Worm (Caenorhabditis elegans) whole organism, young adult: ENCODE data around the gene K08F8.7.

Experiments used
- B0035.1 ChIP-seq: sonication (generic microtip); optimal IDR thresholded peaks from 2 replicates; lab custom pipeline; 2016; ENCODE audit warnings: missing genetic modification characterization, mild to moderate bottlenecking, missing compliant biosample characterization, missing genotype, missing genetic modification reagents
- B0261.1 ChIP-seq: sonication (generic microtip); optimal IDR thresholded peaks from 2 replicates; lab custom pipeline; 2016; ENCODE audit warnings: mild to moderate bottlenecking, missing genetic modification characterization, moderate library complexity, missing compliant biosample characterization
- B0336.3 ChIP-seq: fragments of 200-800 bp; sonication (Bioruptor generic); IDR thresholded peaks from 2 replicates; pipeline ENCODE4 v1.3.6; 2022; ENCODE audit warnings: missing genetic modification characterization, missing compliant biosample characterization
- F52B5.7 ChIP-seq: sonication (generic microtip); optimal IDR thresholded peaks from 2 replicates; lab custom pipeline; 2016; ENCODE audit warnings: mild to moderate bottlenecking, missing genetic modification characterization, missing compliant biosample characterization
- K12H6.12 ChIP-seq: fragments of 200-800 bp; sonication (Bioruptor generic); optimal IDR thresholded peaks from 2 replicates; lab custom pipeline; 2018; ENCODE audit warnings: mild to moderate bottlenecking, missing genetic modification characterization, missing compliant biosample characterization
- T07F8.4 ChIP-seq: sonication (generic microtip); optimal IDR thresholded peaks from 2 replicates; lab custom pipeline; 2016; ENCODE audit warnings: mild to moderate bottlenecking, missing genetic modification characterization, moderate library complexity, missing compliant biosample characterization
- Y53G8AR.9 ChIP-seq: fragments of 200-800 bp; sonication (Bioruptor generic); conservative IDR thresholded peaks from 2 replicates; pipeline ENCODE4 v1.3.6; 2022; ENCODE audit warnings: missing genetic modification reagents, missing genetic modification characterization, missing compliant biosample characterization
- Y56A3A.18 ChIP-seq: fragments of 200-800 bp; sonication (Bioruptor generic); IDR thresholded peaks from 2 replicates; pipeline ENCODE4 v1.3.6; 2022; ENCODE audit warnings: missing genetic modification reagents, missing genetic modification characterization, missing compliant biosample characterization
- ZK185.1 ChIP-seq: sonication (generic microtip); optimal IDR thresholded peaks from 2 replicates; lab custom pipeline; 2016; ENCODE audit warnings: mild to moderate bottlenecking, missing genetic modification characterization, missing compliant biosample characterization; ENCODE audit not compliant: poor library complexity, severe bottlenecking
- akir-1 ChIP-seq: fragments of 200-800 bp; sonication (Bioruptor generic); optimal IDR thresholded peaks from 2 replicates; lab custom pipeline; 2018; ENCODE audit warnings: mild to moderate bottlenecking, missing genetic modification characterization, moderate library complexity, missing compliant biosample characterization
- aptf-3 ChIP-seq: fragments of 200-800 bp; sonication (Bioruptor generic); IDR thresholded peaks from 2 replicates; pipeline ENCODE4 v1.3.6; 2022; ENCODE audit warnings: missing genetic modification characterization, missing compliant biosample characterization
- cebp-1 ChIP-seq, 2 experiments: fragments of 200-800 bp in 1 of 2; sonication (Bioruptor generic) in 1 of 2; sonication (generic microtip) in 1 of 2; IDR thresholded peaks in 1 of 2; optimal IDR thresholded peaks in 1 of 2; 2 replicates each; pipeline versions ENCODE4 v1.3.6 to Lab custom; 2017 to 2022; ENCODE audit warnings: missing compliant biosample characterization in 2 of 2, missing genetic modification characterization in 2 of 2, mild to moderate bottlenecking in 1 of 2, missing genetic modification reagents in 1 of 2, moderate library complexity in 1 of 2
- ceh-27 ChIP-seq: fragments of 200-800 bp; sonication (Bioruptor generic); optimal IDR thresholded peaks from 2 replicates; lab custom pipeline; 2018; ENCODE audit warnings: mild to moderate bottlenecking, missing genetic modification characterization, moderate library complexity, missing compliant biosample characterization
- ceh-40 ChIP-seq: fragments of 200-800 bp; sonication (Bioruptor generic); IDR thresholded peaks from 2 replicates; pipeline ENCODE4 v1.3.6; 2022; ENCODE audit warnings: missing genetic modification characterization, missing compliant biosample characterization
- ceh-58 ChIP-seq: fragments of 200-800 bp; sonication (Bioruptor generic); IDR thresholded peaks from 2 replicates; pipeline ENCODE4 v1.3.6; 2022; ENCODE audit warnings: missing genetic modification characterization, missing compliant biosample characterization
- ceh-79 ChIP-seq: sonication (generic microtip); optimal IDR thresholded peaks from 2 replicates; lab custom pipeline; 2017; ENCODE audit warnings: mild to moderate bottlenecking, missing genetic modification characterization, missing compliant biosample characterization
- ceh-91 ChIP-seq: fragments of 200-800 bp; sonication (Bioruptor generic); IDR thresholded peaks from 2 replicates; pipeline ENCODE4 v1.3.6; 2022; ENCODE audit warnings: missing genetic modification reagents, missing genetic modification characterization, missing compliant biosample characterization
- chd-7 ChIP-seq: sonication (generic microtip); optimal IDR thresholded peaks from 2 replicates; lab custom pipeline; 2016; ENCODE audit warnings: mild to moderate bottlenecking, missing genetic modification characterization, moderate library complexity, missing compliant biosample characterization
- die-1 ChIP-seq: sonication (generic microtip); optimal IDR thresholded peaks from 2 replicates; lab custom pipeline; 2016; ENCODE audit warnings: missing genotype, mild to moderate bottlenecking, missing genetic modification characterization, missing compliant biosample characterization
- dox-1 ChIP-seq: fragments of 200-800 bp; sonication (Bioruptor generic); IDR thresholded peaks from 2 replicates; pipeline ENCODE4 v1.3.6; 2022; ENCODE audit warnings: missing genetic modification reagents, missing genetic modification characterization, missing compliant biosample characterization
- gei-17 ChIP-seq: fragments of 200-800 bp; sonication (Bioruptor generic); optimal IDR thresholded peaks from 2 replicates; lab custom pipeline; 2018; ENCODE audit warnings: mild to moderate bottlenecking, missing genetic modification characterization, missing compliant biosample characterization
- hlh-26 ChIP-seq: fragments of 200-800 bp; sonication (Bioruptor generic); conservative IDR thresholded peaks from 2 replicates; pipeline ENCODE4 v1.3.6; 2022; ENCODE audit warnings: missing genetic modification reagents, missing genetic modification characterization, missing compliant biosample characterization
- let-607 ChIP-seq, 2 experiments: fragments of 200-800 bp in 1 of 2; sonication (Bioruptor generic) in 1 of 2; sonication (generic microtip) in 1 of 2; optimal IDR thresholded peaks; 2 replicates each; lab custom pipeline; 2016 to 2018; ENCODE audit warnings: mild to moderate bottlenecking in 2 of 2, missing compliant biosample characterization in 2 of 2, missing genetic modification characterization in 2 of 2, moderate library complexity in 2 of 2, missing genotype in 1 of 2
- lin-35 ChIP-seq, 3 experiments: fragments of 150-350 bp in 2 of 3; sonication (generic microtip) in 1 of 3; optimal IDR thresholded peaks; 2 replicates each; lab custom pipeline; 2014 to 2018; ENCODE audit warnings: missing biosample characterization in 3 of 3, missing genetic modification characterization in 3 of 3, missing genetic modification reagents in 3 of 3
- lin-54 ChIP-seq: fragments of 200-800 bp; sonication (Bioruptor generic); optimal IDR thresholded peaks from 2 replicates; lab custom pipeline; 2018; ENCODE audit warnings: mild to moderate bottlenecking, missing genetic modification characterization, missing compliant biosample characterization
- lsl-1 ChIP-seq: fragments of 200-800 bp; sonication (Bioruptor generic); optimal IDR thresholded peaks from 2 replicates; lab custom pipeline; 2018; ENCODE audit warnings: mild to moderate bottlenecking, missing genetic modification characterization, moderate library complexity, missing compliant biosample characterization
- madf-10 ChIP-seq: sonication (generic microtip); optimal IDR thresholded peaks from 2 replicates; lab custom pipeline; 2016; ENCODE audit warnings: mild to moderate bottlenecking, missing genetic modification characterization, missing compliant biosample characterization
- madf-3 ChIP-seq: fragments of 200-800 bp; sonication (Bioruptor generic); IDR thresholded peaks from 2 replicates; pipeline ENCODE4 v1.3.6; 2022; ENCODE audit warnings: missing genetic modification reagents, missing genetic modification characterization, missing compliant biosample characterization
- madf-8 ChIP-seq: fragments of 200-800 bp; sonication (Bioruptor generic); conservative IDR thresholded peaks from 2 replicates; pipeline ENCODE4 v1.3.6; 2022; ENCODE audit warnings: missing genetic modification reagents, missing genetic modification characterization, missing compliant biosample characterization
- mes-4 ChIP-seq: sonication (generic microtip); optimal IDR thresholded peaks from 2 replicates; lab custom pipeline; 2016; ENCODE audit warnings: missing genotype, missing genetic modification characterization, missing compliant biosample characterization
- mxl-1 ChIP-seq: sonication (generic microtip); optimal IDR thresholded peaks from 2 replicates; lab custom pipeline; 2016; ENCODE audit warnings: missing genetic modification characterization, missing compliant biosample characterization
- nfya-2 ChIP-seq: fragments of 200-800 bp; sonication (Bioruptor generic); IDR thresholded peaks from 2 replicates; pipeline ENCODE4 v1.3.6; 2022; ENCODE audit warnings: missing genetic modification reagents, missing genetic modification characterization, missing compliant biosample characterization
- nhr-120 ChIP-seq: fragments of 200-800 bp; sonication (Bioruptor generic); IDR thresholded peaks from 2 replicates; pipeline ENCODE4 v1.3.6; 2022; ENCODE audit warnings: missing genetic modification characterization, missing compliant biosample characterization
- nhr-179 ChIP-seq: sonication (generic microtip); optimal IDR thresholded peaks from 2 replicates; lab custom pipeline; 2016; ENCODE audit warnings: mild to moderate bottlenecking, missing genetic modification characterization, missing compliant biosample characterization
- nhr-80 ChIP-seq: sonication (generic microtip); optimal IDR thresholded peaks from 2 replicates; lab custom pipeline; 2016; ENCODE audit warnings: missing genetic modification characterization, missing compliant biosample characterization
- rcor-1 ChIP-seq: fragments of 200-800 bp; sonication (Bioruptor generic); IDR thresholded peaks from 2 replicates; pipeline ENCODE4 v1.3.6; 2022; ENCODE audit warnings: missing genetic modification reagents, missing genetic modification characterization, missing compliant biosample characterization
- rec-8 ChIP-seq, 2 experiments: sonication (generic microtip); optimal IDR thresholded peaks; 2 replicates each; lab custom pipeline; 2016; ENCODE audit warnings: mild to moderate bottlenecking in 2 of 2, missing genetic modification characterization in 2 of 2, missing genetic modification reagents in 2 of 2, missing genotype in 2 of 2, missing biosample characterization in 1 of 2, missing compliant biosample characterization in 1 of 2, moderate library complexity in 1 of 2
- repo-1 ChIP-seq: sonication (generic microtip); optimal IDR thresholded peaks from 2 replicates; lab custom pipeline; 2017; ENCODE audit warnings: mild to moderate bottlenecking, missing genetic modification characterization, missing compliant biosample characterization
- rpc-1 ChIP-seq, 2 experiments: fragments of 150-350 bp in 1 of 2; sonication (generic microtip) in 1 of 2; optimal IDR thresholded peaks; 2 replicates each; lab custom pipeline; 2014 to 2018; ENCODE audit warnings: missing biosample characterization in 1 of 2, missing genetic modification characterization in 1 of 2, missing genetic modification reagents in 1 of 2, missing genotype in 1 of 2
- sea-2 ChIP-seq: fragments of 200-800 bp; sonication (Bioruptor generic); IDR thresholded peaks from 2 replicates; pipeline ENCODE4 v1.3.6; 2022; ENCODE audit warnings: missing genetic modification characterization, missing compliant biosample characterization
- snpc-1.1 ChIP-seq: sonication (generic microtip); optimal IDR thresholded peaks from 2 replicates; lab custom pipeline; 2017; ENCODE audit warnings: missing genetic modification characterization, mild to moderate bottlenecking, missing compliant biosample characterization, antibody characterized with exemption, moderate library complexity, missing genotype, missing genetic modification reagents; ENCODE audit not compliant: insufficient read depth
- snpc-4 ChIP-seq, 5 experiments: fragments of 150-350 bp in 1 of 5; sonication (generic microtip) in 4 of 5; optimal IDR thresholded peaks; 2 replicates each; lab custom pipeline; 2014 to 2018; ENCODE audit warnings: missing genetic modification characterization in 5 of 5, missing biosample characterization in 3 of 5, antibody characterized with exemption in 2 of 5, mild to moderate bottlenecking in 2 of 5, missing compliant biosample characterization in 2 of 5, missing genotype in 2 of 5, moderate library complexity in 2 of 5, missing genetic modification reagents in 1 of 5
- tbx-9 ChIP-seq: sonication (generic microtip); optimal IDR thresholded peaks from 2 replicates; lab custom pipeline; 2016; ENCODE audit warnings: borderline replicate concordance, missing genetic modification characterization, inconsistent platforms, missing compliant biosample characterization
- zfh-2 ChIP-seq: fragments of 200-800 bp; sonication (Bioruptor generic); conservative IDR thresholded peaks from 2 replicates; pipeline ENCODE4 v1.3.6; 2022; ENCODE audit warnings: missing genetic modification reagents, missing genetic modification characterization, missing compliant biosample characterization
- zim-3 ChIP-seq: sonication (generic microtip); optimal IDR thresholded peaks from 2 replicates; lab custom pipeline; 2017; ENCODE audit warnings: mild to moderate bottlenecking, missing genetic modification characterization, moderate library complexity, missing compliant biosample characterization
- ztf-18 ChIP-seq: sonication (generic microtip); optimal IDR thresholded peaks from 2 replicates; lab custom pipeline; 2016; ENCODE audit warnings: missing genotype, mild to moderate bottlenecking, missing genetic modification characterization, missing compliant biosample characterization
- ztf-3 ChIP-seq: fragments of 200-800 bp; sonication (Bioruptor generic); optimal IDR thresholded peaks from 2 replicates; lab custom pipeline; 2018; ENCODE audit warnings: mild to moderate bottlenecking, missing genetic modification characterization, missing compliant biosample characterization

K08F8.7 gene

DNA sequence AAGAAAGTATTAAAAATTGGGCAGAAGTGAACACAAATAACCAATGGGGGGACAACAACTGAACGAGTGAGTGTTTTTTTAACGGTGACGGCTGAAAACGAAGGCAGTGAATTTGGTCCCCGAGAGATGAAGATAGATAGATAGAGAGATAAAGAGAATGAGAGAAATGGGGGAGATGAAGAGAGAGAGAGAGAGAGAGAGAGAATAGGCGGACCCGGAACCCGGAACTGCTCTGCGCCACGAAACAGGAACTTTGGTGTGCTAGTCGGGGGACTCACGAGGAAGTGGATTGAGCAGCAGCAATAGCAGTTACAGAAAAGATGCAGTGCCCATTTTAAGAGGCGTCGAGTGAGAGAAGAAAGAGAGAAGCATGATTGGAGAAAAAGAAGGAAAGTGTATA is 41.2 kb upstream of the K08F8.7 start (continued):
- TF ChIP-seq ceh-58 (GFP tag; lab: Robert Waterston, UW) (no peak), tbx-9 (tag; lab: Kevin White, UChicago) (no peak), madf-10 (tag; lab: Kevin White, UChicago) (peak; percentile 8), sea-2 (GFP tag; lab: Robert Waterston, UW) (no peak), B0336.3 (no peak), F52B5.7 (tag; lab: Kevin White, UChicago) (no peak), die-1 (tag; lab: Kevin White, UChicago) (no peak), snpc-1.1 (tag; lab: Kevin White, UChicago) (no peak), let-607 (tag; optimal IDR thresholded peaks at IDR 0.05; lab: Kevin White, UChicago) (no peak), lin-35 (GFP tag; optimal IDR thresholded peaks at IDR 0.05; lab: Kevin White, UChicago) (no peak), gei-17 (GFP tag; lab: Kevin White, UChicago) (no peak), nhr-120 (GFP tag; lab: Robert Waterston, UW) (no peak), hlh-26 (GFP tag; lab: Robert Waterston, UW) (no peak), nfya-2 (GFP tag; lab: Robert Waterston, UW) (no peak), rpc-1 (optimal IDR thresholded peaks at IDR 0.05; lab: Kevin White, UChicago) (no peak), rpc-1 (tag; optimal IDR thresholded peaks at IDR 0.05; lab: Kevin White, UChicago) (no peak), ZK185.1 (tag; lab: Kevin White, UChicago) (peak; percentile 31), madf-8 (GFP tag; lab: Robert Waterston, UW) (no peak), T07F8.4 (tag; lab: Kevin White, UChicago) (no peak), lsl-1 (GFP tag; lab: Kevin White, UChicago) (no peak), lin-54 (GFP tag; lab: Kevin White, UChicago) (no peak), zim-3 (tag; lab: Kevin White, UChicago) (no peak), ceh-79 (no peak), madf-3 (GFP tag; lab: Robert Waterston, UW) (no peak), B0035.1 (tag; lab: Kevin White, UChicago) (no peak), K12H6.12 (tag; lab: Kevin White, UChicago) (peak; percentile 94), dox-1 (GFP tag; lab: Robert Waterston, UW) (no peak), nhr-179 (tag; lab: Kevin White, UChicago) (no peak), aptf-3 (GFP tag; lab: Robert Waterston, UW) (no peak), mxl-1 (tag; lab: Kevin White, UChicago) (no peak), zfh-2 (GFP tag; lab: Robert Waterston, UW) (no peak; the same call in none of the 2 replicates), rec-8 (tag; optimal IDR thresholded peaks at IDR 0.05; lab: Kevin White, UChicago) (no peak), ceh-91 (no peak), ceh-27 (GFP tag; lab: Kevin White, UChicago) (peak; percentile 79), chd-7 (peak; percentile 66), rcor-1 (no peak), snpc-4 (GFP tag; optimal IDR thresholded peaks at IDR 0.05; lab: Kevin White, UChicago) (no peak), snpc-4 (tag; optimal IDR thresholded peaks at IDR 0.05; lab: Kevin White, UChicago) (no peak), cebp-1 (GFP tag; IDR thresholded peaks at IDR 0.05; lab: Robert Waterston, UW) (no peak), cebp-1 (tag; optimal IDR thresholded peaks at IDR 0.05; lab: Kevin White, UChicago) (no peak), Y53G8AR.9 (GFP tag; lab: Robert Waterston, UW) (no peak), mes-4 (no peak), Y56A3A.18 (GFP tag; lab: Robert Waterston, UW) (no peak), akir-1 (no peak), B0261.1 (tag; lab: Kevin White, UChicago) (no peak), ztf-18 (peak; percentile 5), nhr-80 (tag; lab: Kevin White, UChicago) (no peak), ztf-3 (GFP tag; lab: Kevin White, UChicago) (no peak), ceh-40 (GFP tag; lab: Robert Waterston, UW) (no peak), repo-1 (no peak)
